Fruit fly (Drosophila melanogaster) whole organism, prepupa: ENCODE measurements around the gene erm.

Experiments
- CG10631 ChIP-seq: fragments of 200-800 bp; sonication (Bioruptor generic); optimal IDR thresholded peaks from 2 replicates; lab custom pipeline; 2016; ENCODE audit warnings: missing biosample characterization, missing genetic modification characterization
- CG11762 ChIP-seq: fragments of 200-800 bp; sonication (Bioruptor generic); optimal IDR thresholded peaks from 3 replicates; lab custom pipeline; 2016; ENCODE audit warnings: missing biosample characterization, missing genetic modification characterization; ENCODE audit not compliant: insufficient read depth
- CG15336 ChIP-seq: fragments of 200-800 bp; sonication (Bioruptor generic); IDR thresholded peaks from 2 replicates; pipeline ENCODE4 v1.3.6; 2022; ENCODE audit warnings: missing biosample characterization, missing genetic modification characterization
- CG3032 ChIP-seq: fragments of 200-800 bp; optimal IDR thresholded peaks from 2 replicates; lab custom pipeline; 2019; ENCODE audit warnings: missing biosample characterization, mild to moderate bottlenecking, missing genetic modification characterization, moderate library complexity
- CG4318 ChIP-seq: fragments of 200-800 bp; sonication (Bioruptor generic); optimal IDR thresholded peaks from 3 replicates; lab custom pipeline; 2017; ENCODE audit warnings: missing biosample characterization, mild to moderate bottlenecking, missing genetic modification characterization
- CG6854 ChIP-seq: fragments of 200-800 bp; sonication (Bioruptor generic); optimal IDR thresholded peaks from 2 replicates; lab custom pipeline; 2017; ENCODE audit warnings: missing biosample characterization, mild to moderate bottlenecking, missing genetic modification characterization
- CG8319 ChIP-seq: fragments of 200-800 bp; sonication (Bioruptor generic); optimal IDR thresholded peaks from 3 replicates; lab custom pipeline; 2016; ENCODE audit warnings: missing biosample characterization, missing genetic modification characterization
- Ets96B ChIP-seq: fragments of 200-800 bp; optimal IDR thresholded peaks from 2 replicates; lab custom pipeline; 2019; ENCODE audit warnings: missing biosample characterization, mild to moderate bottlenecking, missing genetic modification characterization, moderate library complexity
- Gug ChIP-seq: fragments of 200-800 bp; sonication (Bioruptor generic); IDR thresholded peaks from 2 replicates; pipeline ENCODE4 v1.3.6; 2022; ENCODE audit warnings: missing biosample characterization, missing genetic modification characterization
- OdsH ChIP-seq: fragments of 200-800 bp; sonication (Bioruptor generic); optimal IDR thresholded peaks from 3 replicates; lab custom pipeline; 2016; ENCODE audit warnings: missing biosample characterization, missing genetic modification characterization
- fd85E ChIP-seq: fragments of 200-800 bp; sonication (Bioruptor generic); optimal IDR thresholded peaks from 3 replicates; lab custom pipeline; 2016; ENCODE audit warnings: missing biosample characterization, missing genetic modification characterization
- net ChIP-seq: fragments of 200-800 bp; sonication (Bioruptor generic); optimal IDR thresholded peaks from 3 replicates; lab custom pipeline; 2016; ENCODE audit warnings: missing biosample characterization, missing genetic modification characterization
- spab ChIP-seq: fragments of 200-800 bp; sonication (Bioruptor generic); optimal IDR thresholded peaks from 2 replicates; lab custom pipeline; 2017; ENCODE audit warnings: missing biosample characterization, mild to moderate bottlenecking, missing genetic modification characterization, missing genetic modification reagents

DNA sequence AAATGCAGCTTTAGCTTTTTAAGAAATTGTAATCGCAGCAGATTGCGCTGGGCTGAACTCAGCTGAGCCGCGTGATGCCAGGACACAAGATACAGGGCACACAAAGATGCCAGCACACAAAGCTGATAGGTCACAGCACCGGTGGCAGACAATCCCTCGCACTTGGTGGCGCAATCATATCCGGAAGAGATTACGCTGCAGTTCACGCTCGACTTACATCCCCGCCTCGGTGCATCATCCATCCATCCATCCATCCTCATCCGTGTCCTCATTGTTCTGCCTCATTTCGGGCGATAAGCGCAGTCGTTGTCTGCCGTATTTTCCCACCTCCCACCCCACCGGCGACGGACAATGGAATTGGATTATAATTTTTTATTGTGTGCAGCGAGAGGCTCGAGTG is 22.2 kb downstream of the erm start:
- TF ChIP-seq OdsH (GFP tag; lab: Kevin White, UChicago) (no peak), spab (GFP tag; lab: Kevin White, UChicago) (no peak), CG11762 (no peak), Ets96B (tag; lab: Kevin White, UChicago) (no peak), CG15336 (GFP tag; lab: Robert Waterston, UW) (no peak), CG6854 (no peak), CG8319 (no peak), CG4318 (GFP tag; lab: Kevin White, UChicago) (no peak), Gug (no peak), net (GFP tag; lab: Kevin White, UChicago) (no peak), CG10631 (GFP tag; lab: Kevin White, UChicago) (no peak), fd85E (GFP tag; lab: Kevin White, UChicago) (no peak), CG3032 (no peak)
